Worm (Caenorhabditis elegans) whole organism, early embryonic: ENCODE measurements around the gene W02H3.1.

Source experiments
- B0310.2 ChIP-seq: sonication (generic microtip); optimal IDR thresholded peaks from 2 replicates; lab custom pipeline; 2016; ENCODE audit warnings: mild to moderate bottlenecking, missing genetic modification characterization, missing compliant biosample characterization
- aly-1 ChIP-seq: sonication (generic microtip); optimal IDR thresholded peaks from 2 replicates; lab custom pipeline; 2016; ENCODE audit warnings: missing genetic modification characterization, missing compliant biosample characterization
- ama-1 ChIP-seq: fragments of 150-350 bp; optimal IDR thresholded peaks from 2 replicates; lab custom pipeline; 2014
- ceh-36 ChIP-seq: sonication (generic microtip); optimal IDR thresholded peaks from 2 replicates; lab custom pipeline; 2016; ENCODE audit warnings: missing genetic modification characterization, inconsistent platforms, missing compliant biosample characterization
- ets-7 ChIP-seq: sonication (generic microtip); optimal IDR thresholded peaks from 2 replicates; lab custom pipeline; 2016; ENCODE audit warnings: missing genotype, missing genetic modification characterization, missing compliant biosample characterization
- flt-1 ChIP-seq: fragments of 200-800 bp; sonication (Bioruptor generic); IDR thresholded peaks from 2 replicates; pipeline ENCODE4 v1.3.6; 2022; ENCODE audit warnings: missing genetic modification characterization, missing compliant biosample characterization
- hmg-4 ChIP-seq: fragments of 200-800 bp; sonication (Bioruptor generic); optimal IDR thresholded peaks from 2 replicates; lab custom pipeline; 2018; ENCODE audit warnings: mild to moderate bottlenecking, missing genetic modification characterization, missing compliant biosample characterization
- hnd-1 ChIP-seq: sonication (generic microtip); optimal IDR thresholded peaks from 2 replicates; lab custom pipeline; 2016; ENCODE audit warnings: missing genetic modification characterization, missing compliant biosample characterization
- scrt-1 ChIP-seq: fragments of 200-800 bp; sonication (Bioruptor generic); IDR thresholded peaks from 2 replicates; pipeline ENCODE4 v1.3.6; 2022; ENCODE audit warnings: missing genetic modification characterization, missing compliant biosample characterization
- sea-1 ChIP-seq: fragments of 200-800 bp; sonication (Bioruptor generic); conservative IDR thresholded peaks from 2 replicates; pipeline ENCODE4 v1.3.6; 2022; ENCODE audit warnings: missing genetic modification characterization, missing compliant biosample characterization
- tbx-11 ChIP-seq: fragments of 200-800 bp; sonication (Bioruptor generic); IDR thresholded peaks from 2 replicates; pipeline ENCODE4 v1.3.6; 2022; ENCODE audit warnings: missing genetic modification characterization, missing compliant biosample characterization
- tbx-37 ChIP-seq: fragments of 200-800 bp; sonication (Bioruptor generic); conservative IDR thresholded peaks from 2 replicates; pipeline ENCODE4 v1.3.6; 2022; ENCODE audit warnings: missing genetic modification reagents, missing genetic modification characterization, missing compliant biosample characterization
- tra-4 ChIP-seq: sonication (generic microtip); optimal IDR thresholded peaks from 2 replicates; lab custom pipeline; 2017; ENCODE audit warnings: missing genetic modification characterization, missing compliant biosample characterization

ce11 chrX:11107076-11107475 lies 1.8 kb upstream of the W02H3.1 start, which contains the start of gene clc-17:
- TF ChIP-seq tbx-37 (GFP tag; lab: Robert Waterston, UW) (no peak), sea-1 (GFP tag; lab: Robert Waterston, UW) (no peak), ets-7 (tag; lab: Kevin White, UChicago) (no peak), tbx-11 (GFP tag; lab: Robert Waterston, UW) (no peak), flt-1 (no peak), scrt-1 (GFP tag; lab: Robert Waterston, UW) (no peak), ama-1 (lab: Kevin White, UChicago) (no peak), B0310.2 (tag; lab: Kevin White, UChicago) (no peak), tra-4 (tag; lab: Kevin White, UChicago) (no peak), hmg-4 (no peak), hnd-1 (tag; lab: Kevin White, UChicago) (no peak), ceh-36 (tag; lab: Kevin White, UChicago) (no peak), aly-1 (tag; lab: Kevin White, UChicago) (no peak)
